Worm (Caenorhabditis elegans): ENCODE results near the gene his-17.
"Not testable (repeated sequence)": the region's sequence is repeated elsewhere in the genome, so short reads cannot be mapped to it uniquely, and the experiment has no call there.

DNA sequence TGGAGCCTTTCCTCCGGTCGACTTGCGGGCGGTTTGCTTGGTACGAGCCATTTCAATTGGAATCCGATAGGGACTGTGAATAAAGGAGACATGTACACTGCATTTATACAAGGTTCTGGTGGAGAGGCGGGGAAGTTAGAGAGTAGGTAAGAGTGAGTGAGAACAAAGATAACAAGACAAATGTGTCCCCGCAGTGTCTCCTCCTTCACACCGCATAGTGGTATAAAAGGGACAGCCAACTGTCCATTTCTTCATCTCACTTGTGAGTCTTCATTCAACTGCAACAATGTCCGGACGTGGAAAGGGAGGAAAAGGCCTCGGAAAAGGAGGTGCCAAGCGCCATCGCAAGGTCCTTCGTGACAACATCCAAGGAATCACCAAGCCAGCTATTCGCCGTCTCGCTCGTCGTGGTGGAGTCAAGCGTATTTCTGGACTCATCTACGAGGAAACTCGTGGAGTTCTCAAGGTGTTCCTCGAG lies at the start of gene his-17, which contains the start of gene his-18:
- not testable (repeated sequence) for TF ChIP-seq him-1, dao-5 (tag; optimal IDR thresholded peaks at IDR 0.05)

All from whole organism, L4/young adult.